Fruit fly (Drosophila melanogaster): ENCODE results near the gene Dpp10.

- no peak for TF ChIP-seq Snoo (tag; optimal IDR thresholded peaks at IDR 0.05)
- TF ChIP-seq Pif1B (GFP tag; optimal IDR thresholded peaks at IDR 0.05), result no peak
- no peak for TF ChIP-seq CG12605 (GFP tag; IDR thresholded peaks at IDR 0.05)
- no peak for TF ChIP-seq CG32121 (GFP tag; IDR thresholded peaks at IDR 0.05)
- no peak for TF ChIP-seq fd96Ca (GFP tag; IDR thresholded peaks at IDR 0.05)
- TF ChIP-seq Ets98B (GFP tag; IDR thresholded peaks at IDR 0.05), result no peak
- no peak for TF ChIP-seq CG4496 (GFP tag; IDR thresholded peaks at IDR 0.05)
- no peak for TF ChIP-seq Pif1A (GFP tag; optimal IDR thresholded peaks at IDR 0.05)
- TF ChIP-seq CG34367 (tag; optimal IDR thresholded peaks at IDR 0.05), result no peak
- no peak for TF ChIP-seq D1 (tag; optimal IDR thresholded peaks at IDR 0.05)
- no peak for TF ChIP-seq CG8159 (tag; optimal IDR thresholded peaks at IDR 0.05)
These were observed 31.4 kb upstream of the Dpp10 start, which contains the start of gene Oatp26F for dm6 chr2L:6632307-6632706.

Measured in whole organism, pupa.